Worm (Caenorhabditis elegans) whole organism, young adult: ENCODE results near the gene bath-45.

Experiments
- B0336.3 ChIP-seq: fragments of 200-800 bp; sonication (Bioruptor generic); IDR thresholded peaks from 2 replicates; pipeline ENCODE4 v1.3.6; 2022; ENCODE audit warnings: missing genetic modification characterization, missing compliant biosample characterization
- C17E4.6 ChIP-seq: fragments of 200-800 bp; sonication (Bioruptor generic); IDR thresholded peaks from 2 replicates; pipeline ENCODE4 v1.3.6; 2022; ENCODE audit warnings: missing genetic modification reagents, missing genetic modification characterization, missing compliant biosample characterization
- F23B12.7 ChIP-seq: sonication (generic microtip); optimal IDR thresholded peaks from 2 replicates; lab custom pipeline; 2017; ENCODE audit warnings: missing genetic modification characterization, mild to moderate bottlenecking, missing compliant biosample characterization, antibody characterized with exemption, moderate library complexity; ENCODE audit not compliant: insufficient read depth
- F33H1.4 ChIP-seq: fragments of 200-800 bp; sonication (Bioruptor generic); IDR thresholded peaks from 2 replicates; pipeline ENCODE4 v1.3.6; 2022; ENCODE audit warnings: missing genetic modification reagents, missing genetic modification characterization, missing compliant biosample characterization
- F52B5.7 ChIP-seq: sonication (generic microtip); optimal IDR thresholded peaks from 2 replicates; lab custom pipeline; 2016; ENCODE audit warnings: mild to moderate bottlenecking, missing genetic modification characterization, missing compliant biosample characterization
- F57A8.1 ChIP-seq: fragments of 200-800 bp; sonication (Bioruptor generic); optimal IDR thresholded peaks from 2 replicates; lab custom pipeline; 2018; ENCODE audit warnings: mild to moderate bottlenecking, missing genetic modification characterization, moderate library complexity, missing compliant biosample characterization
- Y53G8AR.9 ChIP-seq: fragments of 200-800 bp; sonication (Bioruptor generic); conservative IDR thresholded peaks from 2 replicates; pipeline ENCODE4 v1.3.6; 2022; ENCODE audit warnings: missing genetic modification reagents, missing genetic modification characterization, missing compliant biosample characterization
- Y67H2A.10 ChIP-seq: fragments of 200-800 bp; sonication (Bioruptor generic); conservative IDR thresholded peaks from 2 replicates; pipeline ENCODE4 v1.3.6; 2022; ENCODE audit warnings: missing genetic modification reagents, missing genetic modification characterization, missing compliant biosample characterization
- Y79H2A.3 ChIP-seq: fragments of 200-800 bp; sonication (Bioruptor generic); conservative IDR thresholded peaks from 2 replicates; pipeline ENCODE4 v1.3.6; 2022; ENCODE audit warnings: missing genetic modification reagents, missing genetic modification characterization, missing compliant biosample characterization
- akir-1 ChIP-seq: fragments of 200-800 bp; sonication (Bioruptor generic); optimal IDR thresholded peaks from 2 replicates; lab custom pipeline; 2018; ENCODE audit warnings: mild to moderate bottlenecking, missing genetic modification characterization, moderate library complexity, missing compliant biosample characterization
- atf-7 ChIP-seq: sonication (generic microtip); optimal IDR thresholded peaks from 2 replicates; lab custom pipeline; 2017; ENCODE audit warnings: mild to moderate bottlenecking, missing genetic modification characterization, missing compliant biosample characterization
- athp-1 ChIP-seq: sonication (generic microtip); optimal IDR thresholded peaks from 2 replicates; lab custom pipeline; 2017; ENCODE audit warnings: mild to moderate bottlenecking, missing genetic modification characterization, missing compliant biosample characterization
- ccch-3 ChIP-seq: fragments of 200-800 bp; sonication (Bioruptor generic); optimal IDR thresholded peaks from 2 replicates; lab custom pipeline; 2018; ENCODE audit warnings: mild to moderate bottlenecking, missing genetic modification characterization, missing compliant biosample characterization
- ceh-100 ChIP-seq: fragments of 200-800 bp; sonication (Bioruptor generic); IDR thresholded peaks from 2 replicates; pipeline ENCODE4 v1.3.6; 2022; ENCODE audit warnings: missing genetic modification reagents, missing genetic modification characterization, missing compliant biosample characterization
- ceh-58 ChIP-seq: fragments of 200-800 bp; sonication (Bioruptor generic); IDR thresholded peaks from 2 replicates; pipeline ENCODE4 v1.3.6; 2022; ENCODE audit warnings: missing genetic modification characterization, missing compliant biosample characterization
- dox-1 ChIP-seq: fragments of 200-800 bp; sonication (Bioruptor generic); IDR thresholded peaks from 2 replicates; pipeline ENCODE4 v1.3.6; 2022; ENCODE audit warnings: missing genetic modification reagents, missing genetic modification characterization, missing compliant biosample characterization
- egl-18 ChIP-seq: fragments of 200-800 bp; sonication (Bioruptor generic); IDR thresholded peaks from 2 replicates; pipeline ENCODE4 v1.3.6; 2022; ENCODE audit warnings: missing genetic modification reagents, missing genetic modification characterization, missing compliant biosample characterization
- egl-44 ChIP-seq: fragments of 200-800 bp; sonication (Bioruptor generic); IDR thresholded peaks from 2 replicates; pipeline ENCODE4 v1.3.6; 2022; ENCODE audit warnings: missing genetic modification reagents, missing genetic modification characterization, missing compliant biosample characterization
- egrh-3 ChIP-seq: fragments of 200-800 bp; sonication (Bioruptor generic); IDR thresholded peaks from 2 replicates; pipeline ENCODE4 v1.3.6; 2022; ENCODE audit warnings: missing genetic modification reagents, missing genetic modification characterization, missing compliant biosample characterization
- fkh-3 ChIP-seq: sonication (generic microtip); optimal IDR thresholded peaks from 2 replicates; lab custom pipeline; 2016; ENCODE audit warnings: mild to moderate bottlenecking, missing genetic modification characterization, missing compliant biosample characterization
- him-1 ChIP-seq: sonication (generic microtip); optimal IDR thresholded peaks from 2 replicates; lab custom pipeline; 2016; ENCODE audit warnings: missing genotype, missing genetic modification reagents, missing genetic modification characterization, missing compliant biosample characterization
- hmg-20 ChIP-seq: fragments of 200-800 bp; sonication (Bioruptor generic); IDR thresholded peaks from 2 replicates; pipeline ENCODE4 v1.3.6; 2022; ENCODE audit warnings: missing genetic modification reagents, missing genetic modification characterization, missing compliant biosample characterization
- madf-10 ChIP-seq: sonication (generic microtip); optimal IDR thresholded peaks from 2 replicates; lab custom pipeline; 2016; ENCODE audit warnings: mild to moderate bottlenecking, missing genetic modification characterization, missing compliant biosample characterization
- madf-6 ChIP-seq: fragments of 200-800 bp; sonication (Bioruptor generic); IDR thresholded peaks from 2 replicates; pipeline ENCODE4 v1.3.6; 2022; ENCODE audit warnings: missing genetic modification reagents, missing genetic modification characterization, missing compliant biosample characterization
- mes-4 ChIP-seq: sonication (generic microtip); optimal IDR thresholded peaks from 2 replicates; lab custom pipeline; 2016; ENCODE audit warnings: missing genotype, missing genetic modification characterization, missing compliant biosample characterization
- mxl-1 ChIP-seq: sonication (generic microtip); optimal IDR thresholded peaks from 2 replicates; lab custom pipeline; 2016; ENCODE audit warnings: missing genetic modification characterization, missing compliant biosample characterization
- nhr-120 ChIP-seq: fragments of 200-800 bp; sonication (Bioruptor generic); IDR thresholded peaks from 2 replicates; pipeline ENCODE4 v1.3.6; 2022; ENCODE audit warnings: missing genetic modification characterization, missing compliant biosample characterization
- nhr-179 ChIP-seq: sonication (generic microtip); optimal IDR thresholded peaks from 2 replicates; lab custom pipeline; 2016; ENCODE audit warnings: mild to moderate bottlenecking, missing genetic modification characterization, missing compliant biosample characterization
- pbrm-1 ChIP-seq: fragments of 200-800 bp; sonication (Bioruptor generic); IDR thresholded peaks from 2 replicates; pipeline ENCODE4 v1.3.6; 2022; ENCODE audit warnings: missing genetic modification reagents, missing genetic modification characterization, missing compliant biosample characterization
- rcor-1 ChIP-seq: fragments of 200-800 bp; sonication (Bioruptor generic); IDR thresholded peaks from 2 replicates; pipeline ENCODE4 v1.3.6; 2022; ENCODE audit warnings: missing genetic modification reagents, missing genetic modification characterization, missing compliant biosample characterization
- rpc-1 ChIP-seq, 2 experiments: fragments of 150-350 bp in 1 of 2; sonication (generic microtip) in 1 of 2; optimal IDR thresholded peaks; 2 replicates each; lab custom pipeline; 2014 to 2018; ENCODE audit warnings: missing biosample characterization in 1 of 2, missing genetic modification characterization in 1 of 2, missing genetic modification reagents in 1 of 2, missing genotype in 1 of 2
- snpc-1.1 ChIP-seq: sonication (generic microtip); optimal IDR thresholded peaks from 2 replicates; lab custom pipeline; 2017; ENCODE audit warnings: missing genetic modification characterization, mild to moderate bottlenecking, missing compliant biosample characterization, antibody characterized with exemption, moderate library complexity, missing genotype, missing genetic modification reagents; ENCODE audit not compliant: insufficient read depth
- tbp1 ChIP-seq: fragments of 200-800 bp; sonication (Bioruptor generic); optimal IDR thresholded peaks from 2 replicates; lab custom pipeline; 2018; ENCODE audit warnings: mild to moderate bottlenecking, missing genetic modification characterization, missing compliant biosample characterization
- unc-62 ChIP-seq: fragments of 150-350 bp; optimal IDR thresholded peaks from 2 replicates; lab custom pipeline; 2014; ENCODE audit warnings: missing biosample characterization, missing genetic modification reagents, missing genetic modification characterization
- zfh-2 ChIP-seq: fragments of 200-800 bp; sonication (Bioruptor generic); conservative IDR thresholded peaks from 2 replicates; pipeline ENCODE4 v1.3.6; 2022; ENCODE audit warnings: missing genetic modification reagents, missing genetic modification characterization, missing compliant biosample characterization

Gene bath-45

ce11 chrII:13096345-13096744 lies 26.5 kb upstream of the bath-45 start:
- TF ChIP-seq F52B5.7 (tag; lab: Kevin White, UChicago) (peak; percentile 13), ceh-100 (GFP tag; lab: Robert Waterston, UW) (no peak), zfh-2 (GFP tag; lab: Robert Waterston, UW) (peak; percentile 74), egrh-3 (GFP tag; lab: Robert Waterston, UW) (peak; percentile 40; the same call in 1 of the 2 replicates), dox-1 (GFP tag; lab: Robert Waterston, UW) (0 out of 2 replicates have a peak, but pooled peaks have one; percentile 10)

DNA sequence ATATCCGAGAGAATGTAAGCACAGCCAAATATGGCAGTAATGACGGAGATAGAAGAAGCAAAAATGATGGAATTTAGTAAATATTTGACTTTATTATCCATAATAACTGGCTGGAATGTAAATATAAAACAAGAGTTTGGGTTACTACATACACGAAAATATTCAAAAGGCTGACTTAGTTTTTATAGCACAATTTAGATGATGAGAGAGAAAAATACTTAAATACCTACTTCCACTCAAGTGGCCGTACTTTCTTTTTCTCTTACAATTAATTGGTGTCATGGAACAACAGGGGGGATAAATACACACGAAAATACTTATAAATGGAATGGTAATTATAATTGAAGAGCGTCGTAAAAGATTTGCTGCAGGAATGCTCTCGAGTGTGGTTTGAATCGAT lies 24.6 kb upstream of the bath-45 start, which contains the start of gene col-86:
TSS of gene col-86 (minus strand) at position 101 of the 400 bp plus-strand sequence.
- no peak for TF ChIP-seq unc-62 (GFP tag; lab: Kevin White, UChicago)
- no peak for TF ChIP-seq akir-1 (GFP tag; lab: Kevin White, UChicago)
- TF ChIP-seq ccch-3 (GFP tag; lab: Kevin White, UChicago), result no peak
- no peak for TF ChIP-seq rcor-1 (GFP tag; lab: Robert Waterston, UW)
- TF ChIP-seq dox-1 (GFP tag; lab: Robert Waterston, UW), result no peak
- no peak for TF ChIP-seq F57A8.1 (GFP tag; lab: Kevin White, UChicago)
- TF ChIP-seq madf-6 (GFP tag; lab: Robert Waterston, UW), result no peak
- TF ChIP-seq Y53G8AR.9 (GFP tag; lab: Robert Waterston, UW), result no peak
- no peak for TF ChIP-seq C17E4.6 (GFP tag; lab: Robert Waterston, UW)
- no peak for TF ChIP-seq egl-44 (GFP tag; lab: Robert Waterston, UW)
- TF ChIP-seq Y67H2A.10 (GFP tag; lab: Robert Waterston, UW), result no peak
- TF ChIP-seq hmg-20 (GFP tag; lab: Robert Waterston, UW), result no peak
- no peak for TF ChIP-seq atf-7 (tag; lab: Kevin White, UChicago)
- no peak for TF ChIP-seq snpc-1.1 (tag; lab: Kevin White, UChicago)
- TF ChIP-seq nhr-179, result no peak
- TF ChIP-seq pbrm-1 (GFP tag; lab: Robert Waterston, UW), result no peak

ce11 chrII:13107719-13108118 lies 15.1 kb upstream of the bath-45 start, which contains the start of gene pqn-32:
Gene pqn-32 (plus strand): TSS chrII:13108019.
- TF ChIP-seq athp-1, result no peak
- no peak for TF ChIP-seq mxl-1 (tag; lab: Kevin White, UChicago)
- no peak for TF ChIP-seq B0336.3
- TF ChIP-seq fkh-3 (tag; lab: Kevin White, UChicago), result no peak
- TF ChIP-seq rpc-1 (optimal IDR thresholded peaks at IDR 0.05; lab: Kevin White, UChicago), result no peak
- no peak for TF ChIP-seq rpc-1 (tag; optimal IDR thresholded peaks at IDR 0.05; lab: Kevin White, UChicago)
- no peak for TF ChIP-seq F23B12.7 (tag; lab: Kevin White, UChicago)
- no peak for TF ChIP-seq mes-4 (tag; lab: Kevin White, UChicago)
- no peak for TF ChIP-seq Y79H2A.3 (GFP tag; lab: Robert Waterston, UW)
- TF ChIP-seq ccch-3 (GFP tag; lab: Kevin White, UChicago), result no peak
- no peak for TF ChIP-seq madf-10
- TF ChIP-seq nhr-120 (GFP tag; lab: Robert Waterston, UW), result no peak
- no peak for TF ChIP-seq F33H1.4 (GFP tag; lab: Robert Waterston, UW)
- no peak for TF ChIP-seq akir-1 (GFP tag; lab: Kevin White, UChicago)
- no peak for TF ChIP-seq F57A8.1 (GFP tag; lab: Kevin White, UChicago)
- TF ChIP-seq tbp1 (GFP tag; lab: Kevin White, UChicago), result no peak
- no peak for TF ChIP-seq egl-18 (GFP tag; lab: Robert Waterston, UW)
- TF ChIP-seq ceh-58 (GFP tag; lab: Robert Waterston, UW), result no peak
- no peak for TF ChIP-seq him-1 (tag; lab: Kevin White, UChicago)
